Worm (Caenorhabditis elegans): ENCODE results near the gene ZK262.20.
"Not testable (repeated sequence)": the region's sequence is repeated elsewhere in the genome, so short reads cannot be mapped to it uniquely, and the experiment has no call there.

ZK262.20 gene

ce11 chrV:18439469-18439868 is 4.6 kb upstream of the ZK262.20 start, which contains the start of gene ZK262.9:
Gene ZK262.9 (plus strand): TSS chrV:18439769.
- not testable (repeated sequence) for TF ChIP-seq unc-62 (GFP tag; optimal IDR thresholded peaks at IDR 0.05); lin-39 (tag; optimal IDR thresholded peaks at IDR 0.05); ceh-9 (tag; optimal IDR thresholded peaks at IDR 0.05)

- no peak for TF ChIP-seq pqm-1 (tag; optimal IDR thresholded peaks at IDR 0.05)
- TF ChIP-seq lsy-12 (tag; optimal IDR thresholded peaks at IDR 0.05), result no peak
- no peak for TF ChIP-seq ztf-4 (tag; optimal IDR thresholded peaks at IDR 0.05)
- TF ChIP-seq nhr-77 (tag; optimal IDR thresholded peaks at IDR 0.05), result no peak
- no peak for TF ChIP-seq zag-1 (tag; optimal IDR thresholded peaks at IDR 0.05)
- TF ChIP-seq egl-27 (tag; optimal IDR thresholded peaks at IDR 0.05), result no peak
- no peak for TF ChIP-seq daf-12 (tag; optimal IDR thresholded peaks at IDR 0.05)
- no peak for TF ChIP-seq hmg-11 (tag; optimal IDR thresholded peaks at IDR 0.05)
- TF ChIP-seq fkh-2 (tag; optimal IDR thresholded peaks at IDR 0.05), result no peak
- TF ChIP-seq jun-1 (tag; optimal IDR thresholded peaks at IDR 0.05), result no peak
- TF ChIP-seq sea-2 (GFP tag; optimal IDR thresholded peaks at IDR 0.05), result no peak
- no peak for TF ChIP-seq mdl-1 (tag; optimal IDR thresholded peaks at IDR 0.05)
- TF ChIP-seq nhr-23 (tag; optimal IDR thresholded peaks at IDR 0.05), result no peak
- no peak for TF ChIP-seq nhr-12 (tag; optimal IDR thresholded peaks at IDR 0.05)
- no peak for TF ChIP-seq fkh-10 (GFP tag; optimal IDR thresholded peaks at IDR 0.05)
- TF ChIP-seq nhr-25 (tag; optimal IDR thresholded peaks at IDR 0.05), result no peak
- TF ChIP-seq nhr-76 (tag; optimal IDR thresholded peaks at IDR 0.05), result no peak
- TF ChIP-seq nfya-1 (tag; optimal IDR thresholded peaks at IDR 0.05; ENCODE audit: insufficient read depth), result no peak
- TF ChIP-seq nhr-67 (tag; optimal IDR thresholded peaks at IDR 0.05), result no peak
Measured at ce11 chrV:18438081-18438480, 3.2 kb upstream of the ZK262.20 start, which contains the start of gene ZK262.8. Gene ZK262.8 (plus strand): TSS chrV:18438381.

- TF ChIP-seq ceh-82 (tag; optimal IDR thresholded peaks at IDR 0.05) (no peak), jun-1 (tag; optimal IDR thresholded peaks at IDR 0.05) (no peak), fkh-10 (GFP tag; optimal IDR thresholded peaks at IDR 0.05) (no peak), nhr-23 (tag; optimal IDR thresholded peaks at IDR 0.05) (no peak), elt-2 (tag; optimal IDR thresholded peaks at IDR 0.05) (no peak), hmg-11 (tag; optimal IDR thresholded peaks at IDR 0.05) (no peak), nhr-77 (tag; optimal IDR thresholded peaks at IDR 0.05) (no peak), nhr-67 (tag; optimal IDR thresholded peaks at IDR 0.05) (no peak), ztf-4 (tag; optimal IDR thresholded peaks at IDR 0.05) (no peak), nhr-12 (tag; optimal IDR thresholded peaks at IDR 0.05) (no peak), R02D3.7 (tag; optimal IDR thresholded peaks at IDR 0.05) (no peak), pha-4 (tag; optimal IDR thresholded peaks at IDR 0.05) (no peak), tbx-2 (tag; optimal IDR thresholded peaks at IDR 0.05) (no peak), lin-39 (tag; optimal IDR thresholded peaks at IDR 0.05) (no peak), ZK546.5 (tag; optimal IDR thresholded peaks at IDR 0.05) (no peak), unc-62 (GFP tag; optimal IDR thresholded peaks at IDR 0.05) (no peak), nhr-11 (tag; optimal IDR thresholded peaks at IDR 0.05) (no peak)
Measured at ce11 chrV:18431450-18431849, 3.4 kb downstream of the ZK262.20 start, which contains the start of gene srw-82. Gene srw-82 (plus strand): TSS chrV:18431750.

ce11 chrV:18430826-18431225 is 4.0 kb downstream of the ZK262.20 start:
- TF ChIP-seq nhr-67 (tag; optimal IDR thresholded peaks at IDR 0.05) (no peak), lin-39 (tag; optimal IDR thresholded peaks at IDR 0.05) (no peak), skn-1 (tag; optimal IDR thresholded peaks at IDR 0.05) (no peak), hmg-11 (tag; optimal IDR thresholded peaks at IDR 0.05) (no peak), fkh-10 (GFP tag; optimal IDR thresholded peaks at IDR 0.05) (no peak), ztf-4 (tag; optimal IDR thresholded peaks at IDR 0.05) (no peak), tbx-2 (tag; optimal IDR thresholded peaks at IDR 0.05) (no peak), lin-15B (tag; optimal IDR thresholded peaks at IDR 0.05) (no peak), mml-1 (tag; optimal IDR thresholded peaks at IDR 0.05) (no peak), nhr-11 (tag; optimal IDR thresholded peaks at IDR 0.05) (no peak), egl-5 (tag; optimal IDR thresholded peaks at IDR 0.05) (no peak), unc-62 (GFP tag; optimal IDR thresholded peaks at IDR 0.05) (no peak), ceh-82 (tag; optimal IDR thresholded peaks at IDR 0.05) (no peak), daf-12 (tag; optimal IDR thresholded peaks at IDR 0.05) (no peak), zag-1 (tag; optimal IDR thresholded peaks at IDR 0.05) (no peak), unc-39 (tag; optimal IDR thresholded peaks at IDR 0.05) (no peak), mdl-1 (tag; optimal IDR thresholded peaks at IDR 0.05) (no peak), elt-1 (tag; optimal IDR thresholded peaks at IDR 0.05) (no peak), sea-2 (GFP tag; optimal IDR thresholded peaks at IDR 0.05) (no peak)
